Worm (Caenorhabditis elegans): Measurements from ENCODE around the gene dod-21.

- TF ChIP-seq unc-39 (tag; optimal IDR thresholded peaks at IDR 0.05) (no peak), F37D6.2 (tag; optimal IDR thresholded peaks at IDR 0.05) (no peak), snpc-4 (tag; optimal IDR thresholded peaks at IDR 0.05) (no peak)
Observed at ce11 chrIV:12892194-12892593, 44.3 kb upstream of the dod-21 start, which contains the start of gene K08D8.1.

Measured in whole organism, L4 larva.